Worm (Caenorhabditis elegans) whole organism, L4 larva: ENCODE results near the gene C14E2.6.

Source experiments
- F37D6.2 ChIP-seq: sonication (generic microtip); optimal IDR thresholded peaks from 2 replicates; lab custom pipeline; 2016; ENCODE audit warnings: mild to moderate bottlenecking, missing genetic modification characterization, missing compliant biosample characterization
- Y105C5A.15 ChIP-seq: fragments of 200-800 bp; sonication (Bioruptor generic); IDR thresholded peaks from 2 replicates; pipeline ENCODE4 v1.3.6; 2022; ENCODE audit warnings: missing genetic modification characterization, missing compliant biosample characterization
- aha-1 ChIP-seq: fragments of 150-350 bp; peaks from one replicate; lab custom pipeline; 2014; ENCODE audit warnings: missing biosample characterization, missing genetic modification characterization
- aly-2 ChIP-seq: sonication (generic microtip); optimal IDR thresholded peaks from 2 replicates; lab custom pipeline; 2018; ENCODE audit warnings: missing biosample characterization, missing genetic modification characterization
- ceh-44 ChIP-seq: fragments of 200-800 bp; sonication (Bioruptor generic); IDR thresholded peaks from 2 replicates; pipeline ENCODE4 v1.3.6; 2022; ENCODE audit warnings: missing genetic modification reagents, missing genetic modification characterization, missing compliant biosample characterization
- ceh-82 ChIP-seq: sonication (generic microtip); optimal IDR thresholded peaks from 2 replicates; lab custom pipeline; 2017; ENCODE audit warnings: missing biosample characterization, missing genetic modification characterization
- ces-1 ChIP-seq: fragments of 150-350 bp; sonication (generic microtip); optimal IDR thresholded peaks from 4 replicates; lab custom pipeline; 2014; ENCODE audit warnings: missing biosample characterization, missing genetic modification reagents, missing genetic modification characterization
- dpl-1 ChIP-seq: fragments of 150-350 bp; optimal IDR thresholded peaks from 2 replicates; lab custom pipeline; 2014; ENCODE audit warnings: missing biosample characterization, missing genetic modification reagents, missing genetic modification characterization
- duxl-1 ChIP-seq: sonication (generic microtip); optimal IDR thresholded peaks from 2 replicates; lab custom pipeline; 2016; ENCODE audit warnings: mild to moderate bottlenecking, missing genetic modification characterization, moderate library complexity, missing compliant biosample characterization; ENCODE audit not compliant: poor library complexity
- dve-1 ChIP-seq: sonication (generic microtip); optimal IDR thresholded peaks from 2 replicates; lab custom pipeline; 2017; ENCODE audit warnings: antibody characterized with exemption, mild to moderate bottlenecking, missing genetic modification characterization, missing compliant biosample characterization; ENCODE audit not compliant: insufficient read depth
- fkh-10 ChIP-seq: fragments of 150-350 bp; optimal IDR thresholded peaks from 2 replicates; lab custom pipeline; 2014; ENCODE audit warnings: missing biosample characterization, missing genetic modification reagents, missing genetic modification characterization
- hif-1 ChIP-seq, 2 experiments: sonication (generic microtip); optimal IDR thresholded peaks; 2 replicates each; lab custom pipeline; 2016 to 2017; ENCODE audit warnings: missing compliant biosample characterization in 2 of 2, missing genetic modification characterization in 2 of 2, missing genetic modification reagents in 2 of 2, missing genotype in 2 of 2, mild to moderate bottlenecking in 1 of 2
- hlh-11 ChIP-seq: fragments of 200-800 bp; sonication (Bioruptor generic); optimal IDR thresholded peaks from 2 replicates; lab custom pipeline; 2018; ENCODE audit warnings: mild to moderate bottlenecking, missing genetic modification characterization, missing compliant biosample characterization
- hlh-30 ChIP-seq: sonication (generic microtip); optimal IDR thresholded peaks from 2 replicates; lab custom pipeline; 2017; ENCODE audit warnings: antibody characterized with exemption, mild to moderate bottlenecking, missing genetic modification characterization, missing compliant biosample characterization; ENCODE audit not compliant: insufficient read depth
- hmg-1.1 ChIP-seq: fragments of 200-800 bp; sonication (Bioruptor generic); IDR thresholded peaks from 2 replicates; pipeline ENCODE4 v1.3.6; 2022; ENCODE audit warnings: missing genetic modification reagents, missing genetic modification characterization, missing compliant biosample characterization
- lin-1 ChIP-seq: fragments of 200-800 bp; sonication (Bioruptor generic); IDR thresholded peaks from 2 replicates; pipeline ENCODE4 v1.3.6; 2022; ENCODE audit warnings: missing genetic modification reagents, missing genetic modification characterization, missing compliant biosample characterization
- lin-29 ChIP-seq: fragments of 200-800 bp; sonication (Bioruptor generic); IDR thresholded peaks from 2 replicates; pipeline ENCODE4 v1.3.6; 2022; ENCODE audit warnings: missing genetic modification reagents, missing genetic modification characterization, missing compliant biosample characterization
- lin-38 ChIP-seq: fragments of 200-800 bp; sonication (Bioruptor generic); IDR thresholded peaks from 2 replicates; pipeline ENCODE4 v1.3.6; 2022; ENCODE audit warnings: missing genetic modification reagents, missing genetic modification characterization, missing compliant biosample characterization
- madf-5 ChIP-seq, 2 experiments: fragments of 200-800 bp; sonication (Bioruptor generic); IDR thresholded peaks; 2 replicates each; pipeline ENCODE4 v1.3.6; 2022; ENCODE audit warnings: missing compliant biosample characterization in 2 of 2, missing genetic modification characterization in 2 of 2
- mdl-1 ChIP-seq, 2 experiments: fragments of 150-350 bp in 1 of 2; sonication (generic microtip) in 1 of 2; optimal IDR thresholded peaks; 2 replicates each; lab custom pipeline; 2014 to 2017; ENCODE audit warnings: missing biosample characterization in 2 of 2, missing genetic modification characterization in 2 of 2
- mdt-29 ChIP-seq: fragments of 200-800 bp; sonication (Bioruptor generic); IDR thresholded peaks from 2 replicates; pipeline ENCODE4 v1.3.6; 2022; ENCODE audit warnings: missing genetic modification reagents, missing genetic modification characterization, missing compliant biosample characterization
- mep-1 ChIP-seq: fragments of 150-350 bp; sonication (generic microtip); optimal IDR thresholded peaks from 3 replicates; lab custom pipeline; 2014; ENCODE audit warnings: missing biosample characterization, missing genetic modification characterization
- mes-2 ChIP-seq: sonication (generic microtip); optimal IDR thresholded peaks from 2 replicates; lab custom pipeline; 2016; ENCODE audit warnings: missing genotype, mild to moderate bottlenecking, missing genetic modification characterization, missing compliant biosample characterization; ENCODE audit not compliant: poor library complexity, severe bottlenecking
- nhr-102 ChIP-seq: sonication (generic microtip); optimal IDR thresholded peaks from 2 replicates; lab custom pipeline; 2016; ENCODE audit warnings: mild to moderate bottlenecking, missing genetic modification characterization, moderate library complexity, missing compliant biosample characterization
- nhr-11 ChIP-seq: fragments of 150-350 bp; optimal IDR thresholded peaks from 2 replicates; lab custom pipeline; 2014; ENCODE audit warnings: missing biosample characterization, missing genetic modification characterization
- nhr-28 ChIP-seq: fragments of 150-350 bp; optimal IDR thresholded peaks from 2 replicates; lab custom pipeline; 2014; ENCODE audit warnings: missing biosample characterization, missing genetic modification characterization
- nhr-42 ChIP-seq: fragments of 200-800 bp; sonication (Bioruptor generic); IDR thresholded peaks from 2 replicates; pipeline ENCODE4 v1.3.6; 2022; ENCODE audit warnings: missing genetic modification characterization, missing compliant biosample characterization
- php-3 ChIP-seq: fragments of 200-800 bp; sonication (Bioruptor generic); IDR thresholded peaks from 2 replicates; pipeline ENCODE4 v1.3.6; 2022; ENCODE audit warnings: missing genetic modification reagents, missing genetic modification characterization, missing compliant biosample characterization
- pqm-1 ChIP-seq: sonication (generic microtip); optimal IDR thresholded peaks from 2 replicates; lab custom pipeline; 2017; ENCODE audit warnings: missing biosample characterization, missing genetic modification characterization
- rbr-2 ChIP-seq: sonication (generic microtip); optimal IDR thresholded peaks from 2 replicates; lab custom pipeline; 2016; ENCODE audit warnings: missing genotype, missing genetic modification characterization, missing compliant biosample characterization
- set-16 ChIP-seq: fragments of 200-800 bp; sonication (Bioruptor generic); IDR thresholded peaks from 2 replicates; pipeline ENCODE4 v1.3.6; 2022; ENCODE audit warnings: missing genetic modification reagents, missing genetic modification characterization, missing compliant biosample characterization
- skn-1 ChIP-seq: fragments of 150-350 bp; optimal IDR thresholded peaks from 2 replicates; lab custom pipeline; 2014; ENCODE audit warnings: missing biosample characterization, missing genetic modification characterization
- snpc-4 ChIP-seq: fragments of 150-350 bp; optimal IDR thresholded peaks from 2 replicates; lab custom pipeline; 2014; ENCODE audit warnings: missing biosample characterization, missing genetic modification characterization
- spr-3 ChIP-seq: fragments of 200-800 bp; sonication (Bioruptor generic); optimal IDR thresholded peaks from 2 replicates; lab custom pipeline; 2018; ENCODE audit warnings: mild to moderate bottlenecking, missing genetic modification characterization, missing compliant biosample characterization
- unc-39 ChIP-seq: sonication (generic microtip); optimal IDR thresholded peaks from 2 replicates; lab custom pipeline; 2017; ENCODE audit warnings: missing biosample characterization, missing genetic modification characterization
- unc-62 ChIP-seq, 3 experiments: fragments of 150-350 bp in 1 of 3; sonication (generic microtip); optimal IDR thresholded peaks in 2 of 3; peaks in 1 of 3; 1 replicate in 1 of 3; 2 replicates in 2 of 3; lab custom pipeline; 2014 to 2017; ENCODE audit warnings: missing biosample characterization in 3 of 3, missing genetic modification characterization in 3 of 3, missing genetic modification reagents in 3 of 3, missing genotype in 1 of 3
- vab-7 ChIP-seq: fragments of 200-800 bp; sonication (Bioruptor generic); IDR thresholded peaks from 2 replicates; pipeline ENCODE4 v1.3.6; 2022; ENCODE audit warnings: missing genetic modification reagents, missing genetic modification characterization, missing compliant biosample characterization
- zag-1 ChIP-seq: fragments of 150-350 bp; optimal IDR thresholded peaks from 2 replicates; lab custom pipeline; 2014; ENCODE audit warnings: missing biosample characterization, missing genetic modification characterization
- ztf-11 ChIP-seq: fragments of 150-350 bp; optimal IDR thresholded peaks from 2 replicates; lab custom pipeline; 2014; ENCODE audit warnings: missing biosample characterization, missing genetic modification characterization

The C14E2.6 gene

DNA sequence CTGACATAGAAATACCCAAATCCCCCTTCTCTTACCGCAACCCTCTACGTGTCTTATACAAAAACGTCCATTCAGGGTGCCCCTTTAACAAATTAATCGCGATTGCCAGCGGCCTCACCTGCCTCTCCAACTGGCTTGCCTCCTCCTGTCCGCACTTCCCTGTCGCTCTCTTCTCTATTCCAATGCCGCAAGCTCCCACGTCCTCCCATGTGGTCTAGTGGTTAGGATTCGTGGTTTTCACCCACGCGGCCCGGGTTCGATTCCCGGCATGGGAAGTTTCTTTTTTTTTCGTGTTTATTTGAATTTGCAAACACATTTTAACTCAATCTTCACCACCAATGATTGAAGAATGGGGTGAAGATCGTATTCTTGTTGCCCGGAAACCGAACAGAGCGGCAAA, 28.8 kb upstream of the C14E2.6 start (continued):
- TF ChIP-seq snpc-4 (no peak), ztf-11 (tag; lab: Kevin White, UChicago) (no peak), hlh-30 (tag; lab: Kevin White, UChicago) (peak; percentile 54)
- TF ChIP-seq, all 104 proteins: peak for 50

DNA sequence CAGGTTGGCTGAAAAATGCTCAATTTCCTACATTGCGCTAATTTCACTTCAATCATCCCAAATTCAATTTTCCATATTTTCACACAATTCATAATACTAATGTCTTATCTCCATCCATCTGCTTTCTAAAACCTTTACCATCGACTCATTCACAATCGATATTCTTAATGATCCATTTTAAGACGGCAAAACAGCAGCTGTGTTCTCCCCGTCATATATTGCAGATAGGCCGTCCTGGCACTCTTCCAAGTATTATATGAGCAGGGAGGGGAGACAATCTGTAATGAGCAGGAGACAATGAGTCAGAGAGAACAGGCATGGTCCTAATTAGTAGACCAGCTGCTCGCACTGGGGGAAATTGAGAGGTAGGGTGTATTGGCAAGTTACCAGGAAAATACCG, 27.9 kb upstream of the C14E2.6 start:
- TF ChIP-seq spr-3 (GFP tag; lab: Kevin White, UChicago) (no peak), hmg-1.1 (no peak), ceh-44 (GFP tag; lab: Robert Waterston, UW) (no peak), ces-1 (no peak), ceh-82 (tag; lab: Kevin White, UChicago) (no peak), aha-1 (tag; lab: Kevin White, UChicago) (no peak), dpl-1 (no peak), vab-7 (GFP tag; lab: Robert Waterston, UW) (no peak), rbr-2 (tag; lab: Kevin White, UChicago) (no peak), mdt-29 (GFP tag; lab: Robert Waterston, UW) (no peak), dve-1 (tag; lab: Kevin White, UChicago) (no peak), lin-1 (GFP tag; lab: Robert Waterston, UW) (no peak), nhr-102 (tag; lab: Kevin White, UChicago) (no peak), mdl-1 (tag; optimal IDR thresholded peaks at IDR 0.05; lab: Kevin White, UChicago) (no peak), nhr-28 (tag; lab: Kevin White, UChicago) (no peak), madf-5 (GFP tag; IDR thresholded peaks at IDR 0.05; lab: Robert Waterston, UW) (no peak), php-3 (GFP tag; lab: Robert Waterston, UW) (no peak), hlh-11 (tag; lab: Kevin White, UChicago) (no peak), zag-1 (no peak), aly-2 (tag; lab: Kevin White, UChicago) (no peak)

DNA sequence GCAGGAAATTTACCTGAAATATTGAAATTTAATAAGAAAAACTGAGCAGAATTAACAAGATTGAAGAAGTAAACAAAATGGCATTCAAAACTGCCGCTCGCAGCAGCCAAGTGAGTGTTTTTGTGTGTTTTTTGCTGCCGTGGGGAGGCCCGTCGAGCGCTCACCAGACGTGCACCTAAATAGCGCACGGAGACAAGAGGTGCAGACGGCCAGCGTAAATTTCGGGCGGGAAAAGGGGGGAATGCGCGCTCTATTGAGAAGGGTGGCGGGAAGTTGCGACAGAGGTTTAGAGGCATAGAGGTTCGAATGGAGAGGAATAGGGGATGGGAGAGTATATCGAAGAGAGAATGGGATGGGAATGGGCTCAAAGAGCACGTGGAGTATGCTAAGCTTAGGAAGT, 26.3 kb upstream of the C14E2.6 start, which contains the start of gene ceh-39:
TSS of gene ceh-39 (minus strand) at position 13 of the 400 bp plus-strand sequence.
- peak; percentile 68 for TF ChIP-seq hmg-1.1
- TF ChIP-seq fkh-10 (GFP tag; lab: Kevin White, UChicago) = peak; percentile 42
- no peak for TF ChIP-seq ceh-44 (GFP tag; lab: Robert Waterston, UW)
- peak; percentile 25 for TF ChIP-seq nhr-11 (tag; lab: Kevin White, UChicago)
- TF ChIP-seq skn-1 (tag; lab: Kevin White, UChicago) = no peak
- no peak for TF ChIP-seq lin-29
- TF ChIP-seq mes-2 (tag; lab: Kevin White, UChicago) = peak; percentile 62
- TF ChIP-seq hlh-11 (tag; lab: Kevin White, UChicago) = peak; percentile 35
- TF ChIP-seq rbr-2 (tag; lab: Kevin White, UChicago) = peak; percentile 69
- 0 out of 2 replicates have a peak, but pooled peaks have one; percentile 46 for TF ChIP-seq vab-7 (GFP tag; lab: Robert Waterston, UW)
- peak in 1 of 2 experiments; percentile 32 for TF ChIP-seq hif-1 (tag; optimal IDR thresholded peaks at IDR 0.05; lab: Kevin White, UChicago)
- peak; percentile 69 for TF ChIP-seq dpl-1
- TF ChIP-seq duxl-1 = peak; percentile 48
- peak; percentile 14 for TF ChIP-seq F37D6.2 (tag; lab: Kevin White, UChicago)
- TF ChIP-seq set-16 (GFP tag; lab: Robert Waterston, UW) = peak; percentile 75
- TF ChIP-seq nhr-42 = 0 out of 2 replicates have a peak, but pooled peaks have one; percentile 31
- TF ChIP-seq lin-38 (GFP tag; lab: Robert Waterston, UW) = peak; percentile 85
- TF ChIP-seq unc-62 (GFP tag; optimal IDR thresholded peaks at IDR 0.05 in 1 of 2; lab: Kevin White, UChicago) = peak in 1 of 2 experiments; percentile 7
- TF ChIP-seq unc-62 (tag; optimal IDR thresholded peaks at IDR 0.05; lab: Kevin White, UChicago) = no peak
- TF ChIP-seq hlh-30 (tag; lab: Kevin White, UChicago) = peak; percentile 41
- peak; percentile 86 for TF ChIP-seq aha-1 (tag; lab: Kevin White, UChicago)
- TF ChIP-seq mep-1 (tag; lab: Kevin White, UChicago) = peak; percentile 70
- no peak for TF ChIP-seq unc-39 (tag; lab: Kevin White, UChicago)
- 0 out of 2 replicates have a peak, but pooled peaks have one; percentile 8 for TF ChIP-seq Y105C5A.15 (GFP tag; lab: Robert Waterston, UW)
- peak in 1 of 2 experiments; percentile 41 for TF ChIP-seq mdl-1 (tag; optimal IDR thresholded peaks at IDR 0.05; lab: Kevin White, UChicago)
- no peak for TF ChIP-seq pqm-1
- TF ChIP-seq, all 104 proteins: peak for 20
